Fruit fly (Drosophila melanogaster): ENCODE results near the gene FipoQ.

DNA sequence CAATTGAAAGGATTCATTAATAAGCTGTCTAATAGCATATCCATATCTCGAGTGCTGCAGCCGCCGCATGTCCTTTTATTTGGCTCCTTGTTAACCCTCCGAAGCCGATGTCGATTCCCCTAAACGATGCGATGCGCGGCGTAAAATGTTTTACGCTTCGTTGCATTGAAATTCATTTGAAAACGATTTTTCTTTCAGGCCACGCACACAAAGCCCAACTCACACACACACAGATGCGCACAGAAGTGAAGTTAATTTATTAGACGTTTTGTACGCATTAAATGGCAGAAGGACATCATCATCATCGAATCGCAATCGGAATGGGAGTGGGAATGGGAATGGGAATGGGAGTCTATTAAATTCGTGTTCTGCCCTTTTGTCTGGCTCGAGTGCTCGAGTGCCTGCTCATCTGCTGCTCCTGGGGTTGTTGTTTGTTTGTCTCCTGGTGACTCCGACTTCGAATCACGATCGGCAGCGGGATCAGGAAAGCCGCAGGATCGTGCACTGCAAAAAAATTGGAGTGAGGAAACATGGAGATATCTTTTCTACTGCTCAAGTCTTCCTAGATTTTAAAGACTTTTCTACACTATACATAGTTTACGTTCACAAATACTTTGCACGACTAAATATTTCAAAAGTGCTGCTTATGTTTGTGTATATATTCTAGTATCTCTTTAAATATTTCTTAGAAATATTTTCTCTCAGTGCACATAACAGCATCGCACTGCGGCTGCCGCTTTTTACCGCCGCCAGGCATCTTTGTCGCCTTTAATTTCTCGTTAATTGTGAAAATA lies 46.6 kb downstream of the FipoQ start:
- no peak for TF ChIP-seq h (optimal IDR thresholded peaks at IDR 0.05)
- TF ChIP-seq Myc (optimal IDR thresholded peaks at IDR 0.05) = no peak
- TF ChIP-seq insv (optimal IDR thresholded peaks at IDR 0.05) = no peak
- no peak for TF ChIP-seq Sin3A (optimal IDR thresholded peaks at IDR 0.05)
- TF ChIP-seq psq (optimal IDR thresholded peaks at IDR 0.05) = no peak
- no peak for TF ChIP-seq ttk (optimal IDR thresholded peaks at IDR 0.05)
